Worm (Caenorhabditis elegans) whole organism, midembryonic: ENCODE measurements around the gene F46H5.11.

Experiments
- cog-1 ChIP-seq: sonication (generic microtip); optimal IDR thresholded peaks from 2 replicates; lab custom pipeline; 2016; ENCODE audit warnings: missing genetic modification characterization, missing compliant biosample characterization
- flt-1 ChIP-seq: fragments of 200-800 bp; sonication (Bioruptor generic); IDR thresholded peaks from 2 replicates; pipeline ENCODE4 v1.3.6; 2022; ENCODE audit warnings: missing genetic modification characterization, missing compliant biosample characterization
- med-1 ChIP-seq: sonication (generic microtip); optimal IDR thresholded peaks from 2 replicates; lab custom pipeline; 2017; ENCODE audit warnings: missing genetic modification characterization, mild to moderate bottlenecking, missing compliant biosample characterization, antibody characterized with exemption, missing genetic modification reagents; ENCODE audit not compliant: insufficient read depth
- ztf-23 ChIP-seq: fragments of 200-800 bp; sonication (Bioruptor generic); IDR thresholded peaks from 2 replicates; pipeline ENCODE4 v1.3.6; 2022; ENCODE audit warnings: missing genetic modification reagents, missing genetic modification characterization, missing compliant biosample characterization

DNA sequence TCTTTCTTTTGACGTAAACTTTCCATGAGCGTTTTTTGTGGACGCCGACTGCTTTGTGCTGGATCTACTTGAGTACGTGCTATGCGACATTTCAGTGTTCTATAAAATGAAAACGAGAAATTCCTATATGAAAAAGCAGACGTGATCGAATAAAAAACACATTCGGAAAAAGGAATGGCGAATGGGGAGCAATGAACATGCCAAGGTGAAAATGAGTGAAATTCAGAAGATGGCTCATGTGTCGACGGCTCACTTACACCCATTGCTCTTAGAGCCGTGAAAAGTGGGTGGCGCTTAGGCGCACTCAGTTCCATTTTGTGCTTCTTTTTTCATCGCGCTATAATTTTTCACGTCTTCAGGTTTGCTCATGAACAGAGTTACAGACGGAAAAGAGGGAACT is 26.8 kb upstream of the F46H5.11 start, which contains the start of gene K03A1.4:
- TF ChIP-seq flt-1 (no peak), med-1 (no peak), cog-1 (tag; lab: Kevin White, UChicago) (no peak), ztf-23 (GFP tag; lab: Robert Waterston, UW) (no peak)
